Worm (Caenorhabditis elegans) whole organism, midembryonic: ENCODE data around the gene pgph-1.

ENCODE experiments used
- T22C8.4 ChIP-seq: fragments of 200-800 bp; sonication (Bioruptor generic); IDR thresholded peaks from 2 replicates; pipeline ENCODE4 v1.3.6; 2022; ENCODE audit warnings: missing genetic modification characterization, missing compliant biosample characterization
- cog-1 ChIP-seq: sonication (generic microtip); optimal IDR thresholded peaks from 2 replicates; lab custom pipeline; 2016; ENCODE audit warnings: missing genetic modification characterization, missing compliant biosample characterization
- flt-1 ChIP-seq: fragments of 200-800 bp; sonication (Bioruptor generic); IDR thresholded peaks from 2 replicates; pipeline ENCODE4 v1.3.6; 2022; ENCODE audit warnings: missing genetic modification characterization, missing compliant biosample characterization
- med-1 ChIP-seq: sonication (generic microtip); optimal IDR thresholded peaks from 2 replicates; lab custom pipeline; 2017; ENCODE audit warnings: missing genetic modification characterization, mild to moderate bottlenecking, missing compliant biosample characterization, antibody characterized with exemption, missing genetic modification reagents; ENCODE audit not compliant: insufficient read depth
- ref-1 ChIP-seq: fragments of 200-800 bp; sonication (Bioruptor generic); conservative IDR thresholded peaks from 2 replicates; pipeline ENCODE4 v1.3.6; 2022; ENCODE audit warnings: missing genetic modification reagents, missing genetic modification characterization, missing compliant biosample characterization
- tab-1 ChIP-seq: fragments of 200-800 bp; sonication (Bioruptor generic); IDR thresholded peaks from 2 replicates; pipeline ENCODE4 v1.3.6; 2022; ENCODE audit warnings: missing genetic modification characterization, missing compliant biosample characterization
- ztf-23 ChIP-seq: fragments of 200-800 bp; sonication (Bioruptor generic); IDR thresholded peaks from 2 replicates; pipeline ENCODE4 v1.3.6; 2022; ENCODE audit warnings: missing genetic modification reagents, missing genetic modification characterization, missing compliant biosample characterization
- ztf-29 ChIP-seq: fragments of 200-800 bp; sonication (Bioruptor generic); IDR thresholded peaks from 2 replicates; pipeline ENCODE4 v1.3.6; 2022; ENCODE audit warnings: missing genetic modification reagents, missing genetic modification characterization, missing compliant biosample characterization

ce11 chrV:5753432-5753831, at the start of gene pgph-1:
- TF ChIP-seq T22C8.4, result no peak
- TF ChIP-seq ztf-23 (GFP tag; lab: Robert Waterston, UW), result no peak
- TF ChIP-seq cog-1, result no peak
- no peak for TF ChIP-seq med-1 (GFP tag; lab: Kevin White, UChicago)
- no peak for TF ChIP-seq ztf-29 (GFP tag; lab: Robert Waterston, UW)
- TF ChIP-seq flt-1 (GFP tag; lab: Robert Waterston, UW), result no peak
- TF ChIP-seq ref-1 (GFP tag; lab: Robert Waterston, UW), result no peak
- no peak for TF ChIP-seq tab-1 (GFP tag; lab: Robert Waterston, UW)
